Fruit fly (Drosophila melanogaster) whole organism, embryonic: ENCODE results near the gene teq.

ENCODE experiments used
- CG10366 ChIP-seq: fragments of 200-800 bp; sonication (Bioruptor generic); IDR thresholded peaks from 2 replicates; pipeline ENCODE4 v1.3.6; 2022; ENCODE audit warnings: missing biosample characterization, missing genetic modification characterization
- CG10462 ChIP-seq: fragments of 200-800 bp; sonication (Bioruptor generic); optimal IDR thresholded peaks from 2 replicates; lab custom pipeline; 2016; ENCODE audit warnings: missing biosample characterization, missing genetic modification characterization
- CG11504 ChIP-seq: fragments of 200-800 bp; sonication (Bioruptor generic); optimal IDR thresholded peaks from 3 replicates; lab custom pipeline; 2019; ENCODE audit warnings: missing biosample characterization, mild to moderate bottlenecking, missing genetic modification characterization, moderate library complexity
- CG13123 ChIP-seq: fragments of 200-800 bp; sonication (Bioruptor generic); optimal IDR thresholded peaks from 2 replicates; lab custom pipeline; 2016; ENCODE audit warnings: missing biosample characterization, missing genetic modification characterization
- CG14014 ChIP-seq: fragments of 200-800 bp; sonication (Bioruptor generic); IDR thresholded peaks from 2 replicates; pipeline ENCODE4 v1.3.6; 2022; ENCODE audit warnings: missing biosample characterization, missing genetic modification characterization
- CG14667 ChIP-seq: fragments of 200-800 bp; sonication (Bioruptor generic); IDR thresholded peaks from 2 replicates; pipeline ENCODE4 v1.3.6; 2022; ENCODE audit warnings: missing biosample characterization, missing genetic modification characterization
- CG14710 ChIP-seq: fragments of 200-800 bp; sonication (Bioruptor generic); optimal IDR thresholded peaks from 3 replicates; lab custom pipeline; 2019; ENCODE audit warnings: missing biosample characterization, mild to moderate bottlenecking, missing genetic modification characterization, moderate library complexity
- CG15601 ChIP-seq: fragments of 200-800 bp; sonication (Bioruptor generic); optimal IDR thresholded peaks from 3 replicates; lab custom pipeline; 2019; ENCODE audit warnings: missing biosample characterization, mild to moderate bottlenecking, missing genetic modification characterization, moderate library complexity
- CG2199 ChIP-seq: fragments of 200-800 bp; sonication (Bioruptor generic); IDR thresholded peaks from 3 replicates; pipeline ENCODE4 v1.3.6; 2022; ENCODE audit warnings: missing biosample characterization, missing genetic modification characterization
- CG31365 ChIP-seq: fragments of 200-800 bp; sonication (Bioruptor generic); optimal IDR thresholded peaks from 2 replicates; lab custom pipeline; 2018; ENCODE audit warnings: missing biosample characterization, mild to moderate bottlenecking, missing genetic modification characterization
- CG32767 ChIP-seq: fragments of 200-800 bp; sonication (Bioruptor generic); IDR thresholded peaks from 2 replicates; pipeline ENCODE4 v1.3.6; 2022; ENCODE audit warnings: missing biosample characterization, missing genetic modification characterization
- CG33557 ChIP-seq: fragments of 200-800 bp; sonication (Bioruptor generic); optimal IDR thresholded peaks from 2 replicates; lab custom pipeline; 2019; ENCODE audit warnings: missing biosample characterization, mild to moderate bottlenecking, missing genetic modification characterization, moderate library complexity
- CG4820 ChIP-seq: fragments of 200-800 bp; sonication (Bioruptor generic); optimal IDR thresholded peaks from 3 replicates; lab custom pipeline; 2016; ENCODE audit warnings: missing biosample characterization, missing genetic modification characterization
- CG5953 ChIP-seq: fragments of 200-800 bp; sonication (Bioruptor generic); IDR thresholded peaks from 2 replicates; pipeline ENCODE4 v1.3.6; 2022; ENCODE audit warnings: missing biosample characterization, missing genetic modification characterization
- CG7786 ChIP-seq: fragments of 200-800 bp; sonication (Bioruptor generic); optimal IDR thresholded peaks from 2 replicates; lab custom pipeline; 2016; ENCODE audit warnings: missing biosample characterization, missing genetic modification characterization
- CG7839 ChIP-seq: fragments of 200-800 bp; sonication (Bioruptor generic); optimal IDR thresholded peaks from 3 replicates; lab custom pipeline; 2018; ENCODE audit warnings: missing biosample characterization, mild to moderate bottlenecking, missing genetic modification characterization, moderate library complexity
- CG8281 ChIP-seq: fragments of 200-800 bp; sonication (Bioruptor generic); optimal IDR thresholded peaks from 2 replicates; lab custom pipeline; 2018; ENCODE audit warnings: missing biosample characterization, mild to moderate bottlenecking, missing genetic modification characterization, moderate library complexity
- Drgx ChIP-seq: fragments of 200-800 bp; sonication (Bioruptor generic); IDR thresholded peaks from 2 replicates; pipeline ENCODE4 v1.3.6; 2022; ENCODE audit warnings: missing biosample characterization, missing genetic modification characterization
- Eip74EF ChIP-seq, 2 experiments: fragments of 200-800 bp in 1 of 2; fragments of >200 bp in 1 of 2; sonication (Bioruptor generic) in 1 of 2; optimal IDR thresholded peaks; 2 replicates each; lab custom pipeline; 2017 to 2019; ENCODE audit warnings: missing biosample characterization in 2 of 2, missing genetic modification characterization in 2 of 2, mild to moderate bottlenecking in 1 of 2, moderate library complexity in 1 of 2
- Gsc ChIP-seq: fragments of 200-800 bp; sonication (Bioruptor generic); IDR thresholded peaks from 2 replicates; pipeline ENCODE4 v1.3.6; 2022; ENCODE audit warnings: missing biosample characterization, missing genetic modification characterization
- Gug ChIP-seq: fragments of 200-800 bp; sonication (Bioruptor generic); IDR thresholded peaks from 4 replicates; pipeline ENCODE4 v1.3.6; 2022; ENCODE audit warnings: missing biosample characterization, missing genetic modification characterization
- HmgD ChIP-seq: fragments of 200-800 bp; sonication (Bioruptor generic); optimal IDR thresholded peaks from 3 replicates; lab custom pipeline; 2016; ENCODE audit warnings: missing biosample characterization, missing genetic modification characterization
- Hmx ChIP-seq: fragments of 200-800 bp; sonication (Bioruptor generic); optimal IDR thresholded peaks from 2 replicates; lab custom pipeline; 2016; ENCODE audit warnings: missing biosample characterization, missing genetic modification characterization
- Hr78 ChIP-seq, 2 experiments: fragments of 200-800 bp in 1 of 2; fragments of >200 bp in 1 of 2; sonication (Bioruptor generic) in 1 of 2; optimal IDR thresholded peaks; 2 replicates each; lab custom pipeline; 2017 to 2019; ENCODE audit warnings: missing biosample characterization in 2 of 2, missing genetic modification characterization in 2 of 2, mild to moderate bottlenecking in 1 of 2, moderate library complexity in 1 of 2
- MBD-R2 ChIP-seq: fragments of 200-800 bp; sonication (Bioruptor generic); IDR thresholded peaks from 2 replicates; pipeline ENCODE4 v1.3.6; 2022; ENCODE audit warnings: missing biosample characterization, missing genetic modification characterization
- Sox100B ChIP-seq: fragments of 200-800 bp; sonication (Bioruptor generic); optimal IDR thresholded peaks from 3 replicates; lab custom pipeline; 2018; ENCODE audit warnings: missing biosample characterization, mild to moderate bottlenecking, missing genetic modification characterization
- Sox102F ChIP-seq: fragments of 200-800 bp; sonication (Bioruptor generic); optimal IDR thresholded peaks from 2 replicates; lab custom pipeline; 2018; ENCODE audit warnings: missing biosample characterization, mild to moderate bottlenecking, missing genetic modification characterization, moderate library complexity
- Stat92E ChIP-seq, 3 experiments: fragments of >200 bp in 2 of 3; fragments of 200-800 bp in 1 of 3; sonication (Bioruptor generic) in 1 of 3; optimal IDR thresholded peaks; 2 replicates each; lab custom pipeline; 2017 to 2019; ENCODE audit warnings: missing biosample characterization in 3 of 3, missing genetic modification characterization in 3 of 3, mild to moderate bottlenecking in 1 of 3, moderate library complexity in 1 of 3
- Xbp1 ChIP-seq: fragments of 200-800 bp; sonication (Bioruptor generic); optimal IDR thresholded peaks from 3 replicates; lab custom pipeline; 2016; ENCODE audit warnings: missing biosample characterization, mild to moderate bottlenecking, missing genetic modification characterization
- br ChIP-seq: fragments of >200 bp; optimal IDR thresholded peaks from 2 replicates; lab custom pipeline; 2017
- bsh ChIP-seq, 2 experiments: fragments of 200-800 bp; sonication (Bioruptor generic); optimal IDR thresholded peaks; 2 replicates each; lab custom pipeline; 2017 to 2018; ENCODE audit warnings: mild to moderate bottlenecking in 2 of 2, missing biosample characterization in 2 of 2, missing genetic modification characterization in 2 of 2, moderate library complexity in 1 of 2
- cad ChIP-seq: fragments of >200 bp; optimal IDR thresholded peaks from 2 replicates; lab custom pipeline; 2017; ENCODE audit warnings: missing biosample characterization, missing genetic modification characterization
- crc ChIP-seq: fragments of 200-800 bp; sonication (Bioruptor generic); optimal IDR thresholded peaks from 2 replicates; lab custom pipeline; 2016; ENCODE audit warnings: missing biosample characterization, missing genetic modification characterization
- dati ChIP-seq: fragments of 200-800 bp; sonication (Bioruptor generic); IDR thresholded peaks from 2 replicates; pipeline ENCODE4 v1.3.6; 2022; ENCODE audit warnings: missing biosample characterization, missing genetic modification characterization
- esg ChIP-seq: fragments of 200-800 bp; sonication (Bioruptor generic); conservative IDR thresholded peaks from 2 replicates; pipeline ENCODE4 v1.3.6; 2022; ENCODE audit warnings: missing biosample characterization, missing genetic modification characterization
- eve ChIP-seq, 2 experiments: fragments of >200 bp; optimal IDR thresholded peaks; 2 replicates each; lab custom pipeline; 2017; ENCODE audit warnings: missing biosample characterization in 2 of 2, missing genetic modification characterization in 2 of 2
- fru ChIP-seq: fragments of >200 bp; optimal IDR thresholded peaks from 2 replicates; lab custom pipeline; 2017
- gem ChIP-seq: fragments of 200-800 bp; sonication (Bioruptor generic); optimal IDR thresholded peaks from 2 replicates; lab custom pipeline; 2019; ENCODE audit warnings: missing biosample characterization, mild to moderate bottlenecking, missing genetic modification characterization, moderate library complexity
- hth ChIP-seq: fragments of >200 bp; optimal IDR thresholded peaks from 2 replicates; lab custom pipeline; 2017; ENCODE audit warnings: inconsistent platforms
- insv ChIP-seq, 2 experiments: fragments of 200-800 bp; sonication (Bioruptor generic); optimal IDR thresholded peaks; 3 replicates each; lab custom pipeline; 2016 to 2018; ENCODE audit warnings: missing biosample characterization in 2 of 2, missing genetic modification characterization in 2 of 2
- lmd ChIP-seq: fragments of 200-800 bp; sonication (Bioruptor generic); IDR thresholded peaks from 2 replicates; pipeline ENCODE4 v1.3.6; 2022; ENCODE audit warnings: missing biosample characterization, missing genetic modification characterization
- lola ChIP-seq, 3 experiments: fragments of >200 bp in 2 of 3; fragments of 200-800 bp in 1 of 3; sonication (Bioruptor generic) in 1 of 3; optimal IDR thresholded peaks; 2 replicates each; lab custom pipeline; 2017 to 2019; ENCODE audit warnings: missing biosample characterization in 3 of 3, missing genetic modification characterization in 3 of 3, mild to moderate bottlenecking in 1 of 3, moderate library complexity in 1 of 3
- nerfin-2 ChIP-seq: fragments of 200-800 bp; sonication (Bioruptor generic); IDR thresholded peaks from 2 replicates; pipeline ENCODE4 v1.3.6; 2022; ENCODE audit warnings: missing biosample characterization, missing genetic modification characterization; ENCODE audit not compliant: partially characterized antibody
- pb ChIP-seq: fragments of 200-800 bp; sonication (Bioruptor generic); optimal IDR thresholded peaks from 3 replicates; lab custom pipeline; 2016; ENCODE audit warnings: missing biosample characterization, missing genetic modification characterization
- peb ChIP-seq: fragments of 200-800 bp; sonication (Bioruptor generic); IDR thresholded peaks from 2 replicates; pipeline ENCODE4 v1.3.6; 2022; ENCODE audit warnings: missing biosample characterization, missing genetic modification characterization
- phol ChIP-seq: fragments of 200-800 bp; sonication (Bioruptor generic); optimal IDR thresholded peaks from 3 replicates; lab custom pipeline; 2018; ENCODE audit warnings: missing biosample characterization, mild to moderate bottlenecking, missing genetic modification characterization, moderate library complexity
- ranshi ChIP-seq: fragments of 200-800 bp; sonication (Bioruptor generic); IDR thresholded peaks from 2 replicates; pipeline ENCODE4 v1.3.6; 2022; ENCODE audit warnings: missing biosample characterization, missing genetic modification characterization
- sens-2 ChIP-seq: fragments of 200-800 bp; sonication (Bioruptor generic); IDR thresholded peaks from 2 replicates; pipeline ENCODE4 v1.3.6; 2022; ENCODE audit warnings: missing biosample characterization, missing genetic modification characterization
- unpg ChIP-seq: fragments of 200-800 bp; sonication (Bioruptor generic); optimal IDR thresholded peaks from 3 replicates; lab custom pipeline; 2018; ENCODE audit warnings: missing biosample characterization, mild to moderate bottlenecking, missing genetic modification characterization, moderate library complexity
- vfl ChIP-seq: fragments of 200-800 bp; sonication (Bioruptor generic); optimal IDR thresholded peaks from 2 replicates; lab custom pipeline; 2016; ENCODE audit warnings: missing biosample characterization, missing genetic modification characterization

teq gene

DNA sequence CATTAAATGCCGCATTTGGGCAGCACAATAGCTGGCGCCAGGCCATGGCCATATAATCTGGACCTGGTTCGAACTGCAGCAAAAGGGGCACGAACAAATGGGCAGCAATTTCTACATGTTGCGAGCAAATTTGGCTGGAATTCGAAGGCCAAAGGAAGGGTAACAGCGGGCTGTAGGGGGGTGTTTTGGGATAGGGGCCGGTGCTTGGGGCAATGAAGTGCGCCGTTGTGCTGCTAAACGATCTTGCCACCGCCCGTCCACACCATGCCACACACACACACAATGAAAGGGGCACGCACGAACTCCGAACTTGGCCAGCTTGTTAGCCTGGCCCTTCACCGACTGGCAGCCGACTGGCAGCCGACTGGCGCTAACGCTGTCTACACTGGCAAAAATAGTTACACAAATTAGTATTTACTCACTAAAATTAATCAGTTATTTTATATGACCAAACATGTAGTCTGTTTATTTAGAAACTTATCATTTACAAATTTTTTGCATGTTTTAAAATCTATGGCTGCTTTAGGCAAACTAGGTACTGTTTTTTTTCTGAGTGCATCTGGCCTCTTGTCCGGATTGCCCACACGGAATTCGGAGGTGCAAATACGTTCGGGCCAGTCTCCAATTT, 40.3 kb upstream of the teq start (continued):
- TF ChIP-seq CG31365 (tag; lab: Kevin White, UChicago) (no peak), esg (GFP tag; lab: Robert Waterston, UW) (peak; percentile 57), CG11504 (tag; lab: Kevin White, UChicago) (peak; percentile 80), insv (GFP tag; optimal IDR thresholded peaks at IDR 0.05; lab: Kevin White, UChicago) (no peak), CG4820 (GFP tag; lab: Kevin White, UChicago) (peak; percentile 86), peb (GFP tag; lab: Robert Waterston, UW) (peak; percentile 63; the same call in 1 of the 2 replicates), Drgx (GFP tag; lab: Robert Waterston, UW) (peak; percentile 27; the same call in 1 of the 2 replicates), Sox100B (GFP tag; lab: Kevin White, UChicago) (peak; percentile 74), phol (tag; lab: Kevin White, UChicago) (peak; percentile 87), lmd (peak; percentile 67), CG33557 (peak; percentile 41), Hmx (GFP tag; lab: Kevin White, UChicago) (no peak), Sox102F (GFP tag; lab: Kevin White, UChicago) (peak; percentile 50), HmgD (GFP tag; lab: Kevin White, UChicago) (no peak), CG14710 (tag; lab: Kevin White, UChicago) (peak; percentile 83), lola (GFP tag; optimal IDR thresholded peaks at IDR 0.05; lab: Kevin White, UChicago) (peak in 1 of 3 experiments; percentile 72), pb (GFP tag; lab: Kevin White, UChicago) (no peak), CG2199 (0 out of 3 replicates have a peak, but pooled peaks have one; percentile 35), CG13123 (GFP tag; lab: Kevin White, UChicago) (no peak), cad (GFP tag; lab: Kevin White, UChicago) (no peak), sens-2 (GFP tag; lab: Robert Waterston, UW) (peak; percentile 48; the same call in 1 of the 2 replicates), bsh (GFP tag; optimal IDR thresholded peaks at IDR 0.05; lab: Kevin White, UChicago) (peak in 1 of 2 experiments; percentile 67), CG7786 (GFP tag; lab: Kevin White, UChicago) (no peak), crc (GFP tag; lab: Kevin White, UChicago) (no peak), Stat92E (GFP tag; optimal IDR thresholded peaks at IDR 0.05; lab: Kevin White, UChicago) (no peak), unpg (GFP tag; lab: Kevin White, UChicago) (peak; percentile 3), dati (GFP tag; lab: Robert Waterston, UW) (no peak; the same call in 1 of the 2 replicates), MBD-R2 (GFP tag; lab: Robert Waterston, UW) (no peak), vfl (no peak), CG5953 (peak; percentile 39; the same call in 1 of the 2 replicates), CG10462 (GFP tag; lab: Kevin White, UChicago) (no peak), hth (lab: Kevin White, UChicago) (no peak), fru (lab: Kevin White, UChicago) (no peak), Hr78 (GFP tag; optimal IDR thresholded peaks at IDR 0.05; lab: Kevin White, UChicago) (peak in 1 of 2 experiments; percentile 33), ranshi (peak; percentile 72), CG14014 (GFP tag; lab: Robert Waterston, UW) (no peak; the same call in 1 of the 2 replicates), eve (GFP tag; optimal IDR thresholded peaks at IDR 0.05; lab: Kevin White, UChicago) (no peak), gem (tag; lab: Kevin White, UChicago) (peak; percentile 30), Gug (GFP tag; lab: Robert Waterston, UW) (peak; percentile 33; the same call in 2 of the 4 replicates), CG15601 (peak; percentile 40), Eip74EF (GFP tag; optimal IDR thresholded peaks at IDR 0.05; lab: Kevin White, UChicago) (peak in 1 of 2 experiments; percentile 20), CG10366 (GFP tag; lab: Robert Waterston, UW) (peak; percentile 62), Xbp1 (GFP tag; lab: Kevin White, UChicago) (peak; percentile 43), nerfin-2 (GFP tag; lab: Robert Waterston, UW) (no peak), CG14667 (GFP tag; lab: Robert Waterston, UW) (peak; percentile 55), CG8281 (tag; lab: Kevin White, UChicago) (no peak), CG32767 (GFP tag; lab: Robert Waterston, UW) (peak; percentile 68; the same call in 1 of the 2 replicates), Gsc (GFP tag; lab: Robert Waterston, UW) (peak; percentile 49; the same call in 1 of the 2 replicates), CG7839 (peak; percentile 69), br (lab: Kevin White, UChicago) (no peak)
